Worm (Caenorhabditis elegans): ENCODE results near the gene enu-3.5.

Gene enu-3.5

ce11 chrIII:12874606-12875066, 3.4 kb upstream of the enu-3.5 start, which contains the start of the genes mrg-1 and spcs-2 (continued):
- TF ChIP-seq dve-1 (tag; optimal IDR thresholded peaks at IDR 0.05; ENCODE audit: insufficient read depth) (peak; percentile 91), ZK337.2 (GFP tag; IDR thresholded peaks at IDR 0.05) (no peak), hmg-1.1 (GFP tag; IDR thresholded peaks at IDR 0.05) (peak; percentile 83), Y48G9A.11 (GFP tag; IDR thresholded peaks at IDR 0.05) (peak; percentile 74), lin-29 (GFP tag; IDR thresholded peaks at IDR 0.05) (no peak), daf-8 (GFP tag; IDR thresholded peaks at IDR 0.05) (no peak), ceh-44 (GFP tag; IDR thresholded peaks at IDR 0.05) (0 out of 2 replicates have a peak, but pooled peaks have one; percentile 42), ceh-82 (tag; optimal IDR thresholded peaks at IDR 0.05) (no peak), madf-5 (GFP tag; IDR thresholded peaks at IDR 0.05) (0 out of 4 replicates have a peak, but pooled peaks of 1 of the 2 experiments have one; percentile 39), daf-19 (GFP tag; conservative IDR thresholded peaks at IDR 0.05) (no peak), nhr-76 (tag; optimal IDR thresholded peaks at IDR 0.05) (no peak), arid-1 (GFP tag; conservative IDR thresholded peaks at IDR 0.05) (peak; percentile 88), fos-1 (tag; optimal IDR thresholded peaks at IDR 0.05) (no peak), nhr-25 (tag; optimal IDR thresholded peaks at IDR 0.05; ENCODE audit: borderline replicate concordance, insufficient read depth) (no peak), spr-1 (tag; optimal IDR thresholded peaks at IDR 0.05) (peak; percentile 77), unc-62 (GFP tag; optimal IDR thresholded peaks at IDR 0.05 in 1 of 2) (peak in 1 of 2 experiments; percentile 98), unc-62 (tag; optimal IDR thresholded peaks at IDR 0.05) (no peak), nhr-42 (GFP tag; IDR thresholded peaks at IDR 0.05) (peak; percentile 67), Y5F2A.4 (GFP tag; optimal IDR thresholded peaks at IDR 0.05) (no peak), dmd-9 (GFP tag; IDR thresholded peaks at IDR 0.05) (peak; percentile 73), zag-1 (tag; optimal IDR thresholded peaks at IDR 0.05) (peak; percentile 11), ces-1 (GFP tag; optimal IDR thresholded peaks at IDR 0.05) (peak; percentile 45), R02D3.7 (tag; optimal IDR thresholded peaks at IDR 0.05) (peak; percentile 3), set-16 (GFP tag; IDR thresholded peaks at IDR 0.05) (no peak), pqm-1 (tag; optimal IDR thresholded peaks at IDR 0.05) (no peak), gei-8 (GFP tag; optimal IDR thresholded peaks at IDR 0.05) (no peak), nhr-10 (tag; optimal IDR thresholded peaks at IDR 0.05) (no peak), attf-4 (tag; optimal IDR thresholded peaks at IDR 0.05) (no peak), lir-3 (tag; optimal IDR thresholded peaks at IDR 0.05) (no peak), daf-16 (GFP tag; optimal IDR thresholded peaks at IDR 0.05) (no peak), daf-16 (tag; optimal IDR thresholded peaks at IDR 0.05) (peak; percentile 78), unc-130 (GFP tag; optimal IDR thresholded peaks at IDR 0.05) (peak; percentile 93), dpl-1 (GFP tag; optimal IDR thresholded peaks at IDR 0.05) (peak; percentile 88), egl-27 (tag; optimal IDR thresholded peaks at IDR 0.05) (no peak), pha-4 (GFP tag; IDR thresholded peaks at IDR 0.05) (peak; percentile 84), pha-4 (tag; optimal IDR thresholded peaks at IDR 0.05) (peak; percentile 29), ceh-32 (tag; optimal IDR thresholded peaks at IDR 0.05; ENCODE audit: poor library complexity) (no peak), Y75B8A.6 (GFP tag; IDR thresholded peaks at IDR 0.05) (no peak), spr-3 (GFP tag; optimal IDR thresholded peaks at IDR 0.05) (peak; percentile 35), tag-97 (GFP tag; IDR thresholded peaks at IDR 0.05) (no peak), nhr-6 (tag; optimal IDR thresholded peaks at IDR 0.05) (peak; percentile 74), nhr-111 (GFP tag; optimal IDR thresholded peaks at IDR 0.05) (no peak), hif-1 (tag; optimal IDR thresholded peaks at IDR 0.05) (peak in 1 of 2 experiments; percentile 72), aly-2 (tag; optimal IDR thresholded peaks at IDR 0.05) (no peak), hlh-11 (tag; optimal IDR thresholded peaks at IDR 0.05) (peak; percentile 70), ama-1 (optimal IDR thresholded peaks at IDR 0.05) (no peak), saeg-2 (GFP tag; IDR thresholded peaks at IDR 0.05) (no peak), egl-43 (GFP tag; IDR thresholded peaks at IDR 0.05) (peak; percentile 72; the same call in 1 of the 2 replicates), nhr-102 (tag; optimal IDR thresholded peaks at IDR 0.05) (peak; percentile 78), ztf-7 (tag; optimal IDR thresholded peaks at IDR 0.05) (peak; percentile 44), F49E8.2 (tag; optimal IDR thresholded peaks at IDR 0.05; ENCODE audit: borderline replicate concordance) (peak; percentile 60)

All from whole organism, L4 larva.